Worm (Caenorhabditis elegans): ENCODE results near the gene Y105C5A.24.

- no peak for TF ChIP-seq flt-1 (GFP tag; IDR thresholded peaks at IDR 0.05)
- TF ChIP-seq med-1 (GFP tag; optimal IDR thresholded peaks at IDR 0.05; ENCODE audit: insufficient read depth) = no peak
- TF ChIP-seq tab-1 (GFP tag; IDR thresholded peaks at IDR 0.05) = no peak
- TF ChIP-seq cog-1 (tag; optimal IDR thresholded peaks at IDR 0.05) = no peak
- TF ChIP-seq ref-1 (GFP tag; conservative IDR thresholded peaks at IDR 0.05) = no peak
- no peak for TF ChIP-seq klf-2 (GFP tag; conservative IDR thresholded peaks at IDR 0.05)
- TF ChIP-seq ztf-29 (GFP tag; IDR thresholded peaks at IDR 0.05) = no peak
Observed at ce11 chrIV:15878262-15878661, 28.6 kb downstream of the Y105C5A.24 start.
